Fruit fly (Drosophila melanogaster): ENCODE measurements around the gene Rph.
A peak's percentile ranks its signal among the peaks of the same experiment; 100 is the strongest.

DNA sequence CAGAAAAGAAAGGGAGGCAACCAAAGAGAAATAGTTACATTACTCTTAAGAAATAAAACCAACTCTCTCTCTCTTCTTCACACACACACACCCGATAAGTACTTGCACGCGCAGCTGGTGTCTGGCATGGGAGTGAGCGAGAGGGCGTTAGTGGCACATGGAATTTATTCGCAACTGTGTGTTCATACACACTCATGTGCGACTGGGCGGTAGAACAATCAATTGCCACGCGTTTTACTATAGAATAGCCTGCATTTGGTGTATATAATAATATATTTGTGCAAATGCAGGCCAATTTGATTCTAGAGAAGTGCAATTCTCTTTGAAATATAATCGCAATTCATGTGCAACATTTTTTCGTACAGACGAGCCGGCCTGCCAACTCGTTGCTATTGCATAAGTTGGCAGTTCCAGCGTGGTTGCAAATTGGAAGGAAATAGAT lies 28.5 kb upstream of the Rph start:
- TF ChIP-seq Hr96 (GFP tag; optimal IDR thresholded peaks at IDR 0.05) (no peak), cic (GFP tag; optimal IDR thresholded peaks at IDR 0.05) (peak; percentile 83), tj (GFP tag; optimal IDR thresholded peaks at IDR 0.05) (no peak), CG7045 (GFP tag; optimal IDR thresholded peaks at IDR 0.05) (no peak), kay (GFP tag; ENCODE audit: borderline replicate concordance) (peak; percentile 89), CG14711 (tag; optimal IDR thresholded peaks at IDR 0.05) (no peak)

All from whole organism, adult.